Fruit fly (Drosophila melanogaster) whole organism, embryonic: ENCODE data around the gene Patj.

Experiments
- B-H1 ChIP-seq: fragments of 200-800 bp; sonication (Bioruptor generic); IDR thresholded peaks from 3 replicates; pipeline ENCODE4 v1.3.6; 2022; ENCODE audit warnings: missing biosample characterization, missing genetic modification characterization
- Bteb2 ChIP-seq: fragments of 200-800 bp; sonication (Bioruptor generic); optimal IDR thresholded peaks from 2 replicates; lab custom pipeline; 2016; ENCODE audit warnings: missing biosample characterization, missing genetic modification characterization
- CG10959 ChIP-seq: fragments of 200-800 bp; sonication (Bioruptor generic); IDR thresholded peaks from 2 replicates; pipeline ENCODE4 v1.3.6; 2022; ENCODE audit warnings: missing biosample characterization, missing genetic modification characterization
- CG15011 ChIP-seq: fragments of 200-800 bp; sonication (Bioruptor generic); optimal IDR thresholded peaks from 3 replicates; lab custom pipeline; 2018; ENCODE audit warnings: missing biosample characterization, mild to moderate bottlenecking, missing genetic modification characterization
- CG1602 ChIP-seq: fragments of 200-800 bp; sonication (Bioruptor generic); optimal IDR thresholded peaks from 3 replicates; lab custom pipeline; 2016; ENCODE audit warnings: missing biosample characterization, missing genetic modification characterization
- CG17568 ChIP-seq: fragments of 200-800 bp; sonication (Bioruptor generic); optimal IDR thresholded peaks from 2 replicates; lab custom pipeline; 2018; ENCODE audit warnings: missing biosample characterization, mild to moderate bottlenecking, missing genetic modification characterization, moderate library complexity
- CG18764 ChIP-seq: fragments of 200-800 bp; sonication (Bioruptor generic); optimal IDR thresholded peaks from 3 replicates; lab custom pipeline; 2016; ENCODE audit warnings: missing biosample characterization, missing genetic modification characterization
- CG2120 ChIP-seq: fragments of 200-800 bp; sonication (Bioruptor generic); optimal IDR thresholded peaks from 3 replicates; lab custom pipeline; 2016; ENCODE audit warnings: missing biosample characterization, missing genetic modification characterization
- CG2129 ChIP-seq: fragments of 200-800 bp; sonication (Bioruptor generic); IDR thresholded peaks from 2 replicates; pipeline ENCODE4 v1.3.6; 2022; ENCODE audit warnings: missing biosample characterization, missing genetic modification characterization; ENCODE audit not compliant: partially characterized antibody
- CG2678 ChIP-seq: fragments of 200-800 bp; sonication (Bioruptor generic); optimal IDR thresholded peaks from 3 replicates; lab custom pipeline; 2019; ENCODE audit warnings: missing biosample characterization, mild to moderate bottlenecking, missing genetic modification characterization, moderate library complexity
- CG3281 ChIP-seq: fragments of 200-800 bp; sonication (Bioruptor generic); optimal IDR thresholded peaks from 3 replicates; lab custom pipeline; 2017; ENCODE audit warnings: missing biosample characterization, mild to moderate bottlenecking, missing genetic modification characterization
- CG33557 ChIP-seq: fragments of 200-800 bp; sonication (Bioruptor generic); optimal IDR thresholded peaks from 2 replicates; lab custom pipeline; 2019; ENCODE audit warnings: missing biosample characterization, mild to moderate bottlenecking, missing genetic modification characterization, moderate library complexity
- CG4730 ChIP-seq: fragments of 200-800 bp; sonication (Bioruptor generic); IDR thresholded peaks from 2 replicates; pipeline ENCODE4 v1.3.6; 2022; ENCODE audit warnings: missing biosample characterization, missing genetic modification characterization
- CG6272 ChIP-seq: fragments of 200-800 bp; sonication (Bioruptor generic); IDR thresholded peaks from 2 replicates; pipeline ENCODE4 v1.3.6; 2022; ENCODE audit warnings: missing biosample characterization, missing genetic modification characterization
- CG6765 ChIP-seq: fragments of 200-800 bp; sonication (Bioruptor generic); optimal IDR thresholded peaks from 3 replicates; lab custom pipeline; 2017; ENCODE audit warnings: missing biosample characterization, mild to moderate bottlenecking, missing genetic modification characterization
- CG8359 ChIP-seq: fragments of 200-800 bp; sonication (Bioruptor generic); optimal IDR thresholded peaks from 2 replicates; lab custom pipeline; 2017; ENCODE audit warnings: missing biosample characterization, mild to moderate bottlenecking, missing genetic modification characterization, borderline replicate concordance
- CG9876 ChIP-seq: fragments of 200-800 bp; sonication (Bioruptor generic); optimal IDR thresholded peaks from 2 replicates; lab custom pipeline; 2016; ENCODE audit warnings: missing biosample characterization, missing genetic modification characterization
- Camta ChIP-seq: fragments of 200-800 bp; sonication (Bioruptor generic); optimal IDR thresholded peaks from 2 replicates; lab custom pipeline; 2016; ENCODE audit warnings: missing biosample characterization, missing genetic modification characterization
- D19B ChIP-seq: fragments of 200-800 bp; sonication (Bioruptor generic); optimal IDR thresholded peaks from 2 replicates; lab custom pipeline; 2017; ENCODE audit warnings: missing biosample characterization, mild to moderate bottlenecking, missing genetic modification characterization
- HLH4C ChIP-seq: fragments of 200-800 bp; sonication (Bioruptor generic); IDR thresholded peaks from 3 replicates; pipeline ENCODE4 v1.3.6; 2022; ENCODE audit warnings: missing biosample characterization, missing genetic modification characterization; ENCODE audit not compliant: partially characterized antibody
- Hey ChIP-seq: fragments of 200-800 bp; sonication (Bioruptor generic); optimal IDR thresholded peaks from 3 replicates; lab custom pipeline; 2018; ENCODE audit warnings: missing biosample characterization, mild to moderate bottlenecking, missing genetic modification characterization
- Jarid2 ChIP-seq: fragments of 200-800 bp; sonication (Bioruptor generic); optimal IDR thresholded peaks from 3 replicates; lab custom pipeline; 2017; ENCODE audit warnings: mild to moderate bottlenecking, missing biosample characterization, missing genetic modification reagents, missing genetic modification characterization
- Neu2 ChIP-seq: fragments of 200-800 bp; sonication (Bioruptor generic); optimal IDR thresholded peaks from 3 replicates; lab custom pipeline; 2016; ENCODE audit warnings: missing biosample characterization, missing genetic modification characterization, borderline replicate concordance
- Opbp ChIP-seq: fragments of 200-800 bp; sonication (Bioruptor generic); IDR thresholded peaks from 3 replicates; pipeline ENCODE4 v1.3.6; 2022; ENCODE audit warnings: missing biosample characterization, missing genetic modification characterization; ENCODE audit not compliant: partially characterized antibody
- Spps ChIP-seq: fragments of 200-800 bp; sonication (Bioruptor generic); optimal IDR thresholded peaks from 2 replicates; lab custom pipeline; 2018; ENCODE audit warnings: missing biosample characterization, mild to moderate bottlenecking, missing genetic modification characterization
- Sry-δ ChIP-seq: fragments of 200-800 bp; sonication (Bioruptor generic); optimal IDR thresholded peaks from 2 replicates; lab custom pipeline; 2016; ENCODE audit warnings: missing biosample characterization, missing genetic modification characterization
- Ssrp ChIP-seq: fragments of 200-800 bp; sonication (Bioruptor generic); optimal IDR thresholded peaks from 2 replicates; lab custom pipeline; 2018; ENCODE audit warnings: missing biosample characterization, mild to moderate bottlenecking, missing genetic modification characterization, moderate library complexity
- YL-1 ChIP-seq: fragments of 200-800 bp; sonication (Bioruptor generic); optimal IDR thresholded peaks from 3 replicates; lab custom pipeline; 2017; ENCODE audit warnings: missing biosample characterization, mild to moderate bottlenecking, missing genetic modification characterization
- ab ChIP-seq: fragments of 200-800 bp; sonication (Bioruptor generic); optimal IDR thresholded peaks from 2 replicates; lab custom pipeline; 2016; ENCODE audit warnings: missing biosample characterization, missing genetic modification characterization
- bowl ChIP-seq: fragments of 200-800 bp; sonication (Bioruptor generic); IDR thresholded peaks from 2 replicates; pipeline ENCODE4 v1.3.6; 2022; ENCODE audit warnings: missing biosample characterization, missing genetic modification characterization
- crc ChIP-seq: fragments of 200-800 bp; sonication (Bioruptor generic); optimal IDR thresholded peaks from 2 replicates; lab custom pipeline; 2016; ENCODE audit warnings: missing biosample characterization, missing genetic modification characterization
- dimm ChIP-seq: fragments of 200-800 bp; sonication (Bioruptor generic); IDR thresholded peaks from 2 replicates; pipeline ENCODE4 v1.3.6; 2022; ENCODE audit warnings: missing biosample characterization, missing genetic modification characterization
- dmrt99B ChIP-seq: fragments of 200-800 bp; sonication (Bioruptor generic); optimal IDR thresholded peaks from 2 replicates; lab custom pipeline; 2018; ENCODE audit warnings: missing biosample characterization, mild to moderate bottlenecking, missing genetic modification characterization, moderate library complexity
- ftz-f1 ChIP-seq: fragments of 200-800 bp; sonication (Bioruptor generic); optimal IDR thresholded peaks from 2 replicates; lab custom pipeline; 2016; ENCODE audit warnings: missing biosample characterization, missing genetic modification characterization
- gfzf ChIP-seq: fragments of 200-800 bp; sonication (Bioruptor generic); optimal IDR thresholded peaks from 2 replicates; lab custom pipeline; 2016; ENCODE audit warnings: missing biosample characterization, mild to moderate bottlenecking, missing genetic modification characterization, moderate library complexity
- hbn ChIP-seq: fragments of 200-800 bp; sonication (Bioruptor generic); IDR thresholded peaks from 2 replicates; pipeline ENCODE4 v1.3.6; 2022; ENCODE audit warnings: missing biosample characterization, missing genetic modification characterization; ENCODE audit not compliant: partially characterized antibody
- jigr1 ChIP-seq: fragments of 200-800 bp; sonication (Bioruptor generic); IDR thresholded peaks from 3 replicates; pipeline ENCODE4 v1.3.6; 2022; ENCODE audit warnings: missing biosample characterization, missing genetic modification characterization
- klu ChIP-seq: fragments of 200-800 bp; sonication (Bioruptor generic); IDR thresholded peaks from 2 replicates; pipeline ENCODE4 v1.3.6; 2022; ENCODE audit warnings: missing biosample characterization, missing genetic modification characterization
- kni ChIP-seq: fragments of 200-800 bp; sonication (Bioruptor generic); optimal IDR thresholded peaks from 3 replicates; lab custom pipeline; 2017; ENCODE audit warnings: mild to moderate bottlenecking, missing biosample characterization, missing genetic modification reagents, missing genetic modification characterization
- lilli ChIP-seq: fragments of 200-800 bp; sonication (Bioruptor generic); optimal IDR thresholded peaks from 3 replicates; lab custom pipeline; 2016; ENCODE audit warnings: missing biosample characterization, missing genetic modification characterization
- nmo ChIP-seq: fragments of 200-800 bp; sonication (Bioruptor generic); optimal IDR thresholded peaks from 2 replicates; lab custom pipeline; 2018; ENCODE audit warnings: missing biosample characterization, mild to moderate bottlenecking, missing genetic modification characterization, moderate library complexity
- onecut ChIP-seq: fragments of 200-800 bp; sonication (Bioruptor generic); IDR thresholded peaks from 2 replicates; pipeline ENCODE4 v1.3.6; 2022; ENCODE audit warnings: missing biosample characterization, missing genetic modification characterization
- pb ChIP-seq: fragments of 200-800 bp; sonication (Bioruptor generic); optimal IDR thresholded peaks from 3 replicates; lab custom pipeline; 2016; ENCODE audit warnings: missing biosample characterization, missing genetic modification characterization
- prd ChIP-seq, 3 experiments: fragments of >200 bp in 2 of 3; fragments of 200-800 bp in 1 of 3; sonication (Bioruptor generic) in 1 of 3; optimal IDR thresholded peaks in 2 of 3; IDR thresholded peaks in 1 of 3; 2 replicates in 2 of 3; 3 replicates in 1 of 3; pipeline versions ENCODE4 v1.3.6 to Lab custom; 2017 to 2022; ENCODE audit warnings: missing biosample characterization in 1 of 3, missing genetic modification characterization in 1 of 3
- pum ChIP-seq: fragments of 200-800 bp; sonication (Bioruptor generic); optimal IDR thresholded peaks from 2 replicates; lab custom pipeline; 2016; ENCODE audit warnings: missing biosample characterization, missing genetic modification characterization
- sens-2 ChIP-seq: fragments of 200-800 bp; sonication (Bioruptor generic); IDR thresholded peaks from 2 replicates; pipeline ENCODE4 v1.3.6; 2022; ENCODE audit warnings: missing biosample characterization, missing genetic modification characterization
- stwl ChIP-seq: fragments of 200-800 bp; sonication (Bioruptor generic); optimal IDR thresholded peaks from 3 replicates; lab custom pipeline; 2018; ENCODE audit warnings: missing biosample characterization, mild to moderate bottlenecking, missing genetic modification characterization, moderate library complexity
- tgo ChIP-seq: fragments of 200-800 bp; sonication (Bioruptor generic); IDR thresholded peaks from 3 replicates; pipeline ENCODE4 v1.3.6; 2022; ENCODE audit warnings: missing biosample characterization, missing genetic modification characterization
- ttk ChIP-seq: fragments of 200-800 bp; sonication (Bioruptor generic); IDR thresholded peaks from 2 replicates; pipeline ENCODE4 v2.1.2; 2022; ENCODE audit warnings: missing biosample characterization, missing genetic modification characterization

The Patj gene

dm6 chr3L:1794943-1795696 is 3.5 kb upstream of the Patj start, which contains the start of the genes alpha-Spec, dlt and Cdc37 (continued):
- TF ChIP-seq CG15011 (GFP tag; lab: Kevin White, UChicago) (no peak), hbn (GFP tag; lab: Robert Waterston, UW) (peak; percentile 73), dimm (GFP tag; lab: Robert Waterston, UW) (no peak), pb (GFP tag; lab: Kevin White, UChicago) (no peak), dmrt99B (no peak), sens-2 (GFP tag; lab: Robert Waterston, UW) (no peak), stwl (tag; lab: Kevin White, UChicago) (peak; percentile 1), CG9876 (no peak), Ssrp (tag; lab: Kevin White, UChicago) (no peak), CG6765 (GFP tag; lab: Kevin White, UChicago) (no peak), CG33557 (peak; percentile 29), CG3281 (GFP tag; lab: Kevin White, UChicago) (no peak), gfzf (GFP tag; lab: Kevin White, UChicago) (peak; percentile 92), tgo (no peak), D19B (GFP tag; lab: Kevin White, UChicago) (no peak), kni (peak; percentile 40), Bteb2 (GFP tag; lab: Kevin White, UChicago) (peak; percentile 6), CG4730 (GFP tag; lab: Robert Waterston, UW) (no peak), lilli (peak; percentile 15), ab (GFP tag; lab: Kevin White, UChicago) (no peak), CG18764 (GFP tag; lab: Kevin White, UChicago) (no peak), Camta (peak; percentile 6), Neu2 (GFP tag; lab: Kevin White, UChicago) (no peak), CG6272 (no peak), Hey (tag; lab: Kevin White, UChicago) (no peak), Spps (tag; lab: Kevin White, UChicago) (no peak), bowl (GFP tag; lab: Robert Waterston, UW) (no peak), CG10959 (GFP tag; lab: Robert Waterston, UW) (no peak), jigr1 (GFP tag; lab: Robert Waterston, UW) (no peak), HLH4C (GFP tag; lab: Robert Waterston, UW) (peak; percentile 88), Sry-δ (peak; percentile 80), CG17568 (GFP tag; lab: Kevin White, UChicago) (no peak), YL-1 (GFP tag; lab: Kevin White, UChicago) (peak; percentile 85), CG8359 (GFP tag; lab: Kevin White, UChicago) (no peak), onecut (GFP tag; lab: Robert Waterston, UW) (peak; percentile 67), crc (GFP tag; lab: Kevin White, UChicago) (no peak), B-H1 (GFP tag; lab: Robert Waterston, UW) (no peak), nmo (GFP tag; lab: Kevin White, UChicago) (peak; percentile 54), Opbp (GFP tag; lab: Robert Waterston, UW) (peak; percentile 74), klu (GFP tag; lab: Robert Waterston, UW) (no peak), prd (optimal IDR thresholded peaks at IDR 0.05; lab: Kevin White, UChicago) (no peak), prd (GFP tag; IDR thresholded peaks at IDR 0.05; lab: Robert Waterston, UW) (no peak), ttk (GFP tag; lab: Robert Waterston, UW) (no peak), pum (GFP tag; lab: Kevin White, UChicago) (no peak), Jarid2 (no peak), CG2120 (GFP tag; lab: Kevin White, UChicago) (peak; percentile 1), CG2129 (GFP tag; lab: Robert Waterston, UW) (peak; percentile 38; the same call in 1 of the 2 replicates), ftz-f1 (no peak), CG1602 (GFP tag; lab: Kevin White, UChicago) (no peak), CG2678 (no peak)
